Worm (Caenorhabditis elegans) whole organism, young adult: Measurements from ENCODE around the gene R02E12.5.

Source experiments
- B0035.1 ChIP-seq: sonication (generic microtip); optimal IDR thresholded peaks from 2 replicates; lab custom pipeline; 2016; ENCODE audit warnings: missing genetic modification characterization, mild to moderate bottlenecking, missing compliant biosample characterization, missing genotype, missing genetic modification reagents
- B0261.1 ChIP-seq: sonication (generic microtip); optimal IDR thresholded peaks from 2 replicates; lab custom pipeline; 2016; ENCODE audit warnings: mild to moderate bottlenecking, missing genetic modification characterization, moderate library complexity, missing compliant biosample characterization
- F10E7.11 ChIP-seq: sonication (generic microtip); optimal IDR thresholded peaks from 2 replicates; lab custom pipeline; 2017; ENCODE audit warnings: mild to moderate bottlenecking, missing genetic modification characterization, moderate library complexity, missing compliant biosample characterization
- F22D6.2 ChIP-seq: sonication (generic microtip); optimal IDR thresholded peaks from 2 replicates; lab custom pipeline; 2016; ENCODE audit warnings: mild to moderate bottlenecking, missing genetic modification characterization, missing compliant biosample characterization
- F23B12.7 ChIP-seq: sonication (generic microtip); optimal IDR thresholded peaks from 2 replicates; lab custom pipeline; 2017; ENCODE audit warnings: missing genetic modification characterization, mild to moderate bottlenecking, missing compliant biosample characterization, antibody characterized with exemption, moderate library complexity; ENCODE audit not compliant: insufficient read depth
- F37B4.10 ChIP-seq: fragments of 200-800 bp; sonication (Bioruptor generic); IDR thresholded peaks from 2 replicates; pipeline ENCODE4 v1.3.6; 2022; ENCODE audit warnings: missing genetic modification characterization, missing compliant biosample characterization
- F39B2.1 ChIP-seq: fragments of 200-800 bp; sonication (Bioruptor generic); IDR thresholded peaks from 2 replicates; pipeline ENCODE4 v1.3.6; 2022; ENCODE audit warnings: missing genetic modification reagents, missing genetic modification characterization, missing compliant biosample characterization
- F57A8.1 ChIP-seq: fragments of 200-800 bp; sonication (Bioruptor generic); optimal IDR thresholded peaks from 2 replicates; lab custom pipeline; 2018; ENCODE audit warnings: mild to moderate bottlenecking, missing genetic modification characterization, moderate library complexity, missing compliant biosample characterization
- K11D2.4 ChIP-seq: fragments of 200-800 bp; sonication (Bioruptor generic); IDR thresholded peaks from 2 replicates; pipeline ENCODE4 v1.3.6; 2022; ENCODE audit warnings: missing genetic modification reagents, missing genetic modification characterization, missing compliant biosample characterization
- Y56A3A.18 ChIP-seq: fragments of 200-800 bp; sonication (Bioruptor generic); IDR thresholded peaks from 2 replicates; pipeline ENCODE4 v1.3.6; 2022; ENCODE audit warnings: missing genetic modification reagents, missing genetic modification characterization, missing compliant biosample characterization
- Y67H2A.10 ChIP-seq: fragments of 200-800 bp; sonication (Bioruptor generic); conservative IDR thresholded peaks from 2 replicates; pipeline ENCODE4 v1.3.6; 2022; ENCODE audit warnings: missing genetic modification reagents, missing genetic modification characterization, missing compliant biosample characterization
- akir-1 ChIP-seq: fragments of 200-800 bp; sonication (Bioruptor generic); optimal IDR thresholded peaks from 2 replicates; lab custom pipeline; 2018; ENCODE audit warnings: mild to moderate bottlenecking, missing genetic modification characterization, moderate library complexity, missing compliant biosample characterization
- aptf-2 ChIP-seq: fragments of 200-800 bp; sonication (Bioruptor generic); conservative IDR thresholded peaks from 2 replicates; pipeline ENCODE4 v1.3.6; 2022; ENCODE audit warnings: missing genetic modification reagents, missing genetic modification characterization, missing compliant biosample characterization
- attf-3 ChIP-seq: fragments of 200-800 bp; sonication (Bioruptor generic); conservative IDR thresholded peaks from 2 replicates; pipeline ENCODE4 v1.3.6; 2022; ENCODE audit warnings: missing genetic modification reagents, missing genetic modification characterization, missing compliant biosample characterization
- bed-1 ChIP-seq: fragments of 200-800 bp; sonication (Bioruptor generic); IDR thresholded peaks from 2 replicates; pipeline ENCODE4 v1.3.6; 2022; ENCODE audit warnings: missing genetic modification reagents, missing genetic modification characterization, missing compliant biosample characterization
- ceh-27 ChIP-seq: fragments of 200-800 bp; sonication (Bioruptor generic); optimal IDR thresholded peaks from 2 replicates; lab custom pipeline; 2018; ENCODE audit warnings: mild to moderate bottlenecking, missing genetic modification characterization, moderate library complexity, missing compliant biosample characterization
- ceh-40 ChIP-seq: fragments of 200-800 bp; sonication (Bioruptor generic); IDR thresholded peaks from 2 replicates; pipeline ENCODE4 v1.3.6; 2022; ENCODE audit warnings: missing genetic modification characterization, missing compliant biosample characterization
- ceh-58 ChIP-seq: fragments of 200-800 bp; sonication (Bioruptor generic); IDR thresholded peaks from 2 replicates; pipeline ENCODE4 v1.3.6; 2022; ENCODE audit warnings: missing genetic modification characterization, missing compliant biosample characterization
- dox-1 ChIP-seq: fragments of 200-800 bp; sonication (Bioruptor generic); IDR thresholded peaks from 2 replicates; pipeline ENCODE4 v1.3.6; 2022; ENCODE audit warnings: missing genetic modification reagents, missing genetic modification characterization, missing compliant biosample characterization
- efl-1 ChIP-seq: fragments of 150-350 bp; optimal IDR thresholded peaks from 2 replicates; lab custom pipeline; 2014; ENCODE audit warnings: missing biosample characterization, missing genetic modification reagents, missing genetic modification characterization
- egl-18 ChIP-seq: fragments of 200-800 bp; sonication (Bioruptor generic); IDR thresholded peaks from 2 replicates; pipeline ENCODE4 v1.3.6; 2022; ENCODE audit warnings: missing genetic modification reagents, missing genetic modification characterization, missing compliant biosample characterization
- ekl-4 ChIP-seq: fragments of 200-800 bp; sonication (Bioruptor generic); IDR thresholded peaks from 2 replicates; pipeline ENCODE4 v1.3.6; 2022; ENCODE audit warnings: missing genetic modification reagents, missing genetic modification characterization, missing compliant biosample characterization
- ets-4 ChIP-seq: fragments of 200-800 bp; sonication (Bioruptor generic); optimal IDR thresholded peaks from 2 replicates; lab custom pipeline; 2018; ENCODE audit warnings: mild to moderate bottlenecking, missing genetic modification characterization, missing compliant biosample characterization
- fkh-3 ChIP-seq: sonication (generic microtip); optimal IDR thresholded peaks from 2 replicates; lab custom pipeline; 2016; ENCODE audit warnings: mild to moderate bottlenecking, missing genetic modification characterization, missing compliant biosample characterization
- hlh-12 ChIP-seq: sonication (generic microtip); optimal IDR thresholded peaks from 2 replicates; lab custom pipeline; 2016; ENCODE audit warnings: missing genetic modification characterization, missing compliant biosample characterization
- hrde-1 ChIP-seq: sonication (generic microtip); optimal IDR thresholded peaks from 2 replicates; lab custom pipeline; 2016; ENCODE audit warnings: missing genetic modification characterization, mild to moderate bottlenecking, missing compliant biosample characterization, moderate library complexity, missing genotype, missing genetic modification reagents, borderline replicate concordance
- lag-1 ChIP-seq: fragments of 200-800 bp; sonication (Bioruptor generic); IDR thresholded peaks from 2 replicates; pipeline ENCODE4 v1.3.6; 2022; ENCODE audit warnings: missing genetic modification reagents, missing genetic modification characterization, missing compliant biosample characterization
- lin-35 ChIP-seq, 3 experiments: fragments of 150-350 bp in 2 of 3; sonication (generic microtip) in 1 of 3; optimal IDR thresholded peaks; 2 replicates each; lab custom pipeline; 2014 to 2018; ENCODE audit warnings: missing biosample characterization in 3 of 3, missing genetic modification characterization in 3 of 3, missing genetic modification reagents in 3 of 3
- lir-1 ChIP-seq: fragments of 200-800 bp; sonication (Bioruptor generic); conservative IDR thresholded peaks from 2 replicates; pipeline ENCODE4 v1.3.6; 2022; ENCODE audit warnings: missing genetic modification reagents, missing genetic modification characterization, missing compliant biosample characterization
- nhr-179 ChIP-seq: sonication (generic microtip); optimal IDR thresholded peaks from 2 replicates; lab custom pipeline; 2016; ENCODE audit warnings: mild to moderate bottlenecking, missing genetic modification characterization, missing compliant biosample characterization
- nhr-27 ChIP-seq: fragments of 200-800 bp; sonication (Bioruptor generic); optimal IDR thresholded peaks from 2 replicates; lab custom pipeline; 2018; ENCODE audit warnings: mild to moderate bottlenecking, missing genetic modification characterization, moderate library complexity, missing compliant biosample characterization
- nhr-90 ChIP-seq: sonication (generic microtip); optimal IDR thresholded peaks from 2 replicates; lab custom pipeline; 2016; ENCODE audit warnings: missing genotype, mild to moderate bottlenecking, missing genetic modification characterization, missing compliant biosample characterization
- pbrm-1 ChIP-seq: fragments of 200-800 bp; sonication (Bioruptor generic); IDR thresholded peaks from 2 replicates; pipeline ENCODE4 v1.3.6; 2022; ENCODE audit warnings: missing genetic modification reagents, missing genetic modification characterization, missing compliant biosample characterization
- rcor-1 ChIP-seq: fragments of 200-800 bp; sonication (Bioruptor generic); IDR thresholded peaks from 2 replicates; pipeline ENCODE4 v1.3.6; 2022; ENCODE audit warnings: missing genetic modification reagents, missing genetic modification characterization, missing compliant biosample characterization
- repo-1 ChIP-seq: sonication (generic microtip); optimal IDR thresholded peaks from 2 replicates; lab custom pipeline; 2017; ENCODE audit warnings: mild to moderate bottlenecking, missing genetic modification characterization, missing compliant biosample characterization
- tlf-1 ChIP-seq: fragments of 200-800 bp; sonication (Bioruptor generic); optimal IDR thresholded peaks from 2 replicates; lab custom pipeline; 2018; ENCODE audit warnings: mild to moderate bottlenecking, missing genetic modification characterization, missing compliant biosample characterization
- unc-130 ChIP-seq: sonication (generic microtip); optimal IDR thresholded peaks from 2 replicates; lab custom pipeline; 2016; ENCODE audit warnings: missing genetic modification reagents, missing genetic modification characterization, missing compliant biosample characterization
- unc-62 ChIP-seq: fragments of 150-350 bp; optimal IDR thresholded peaks from 2 replicates; lab custom pipeline; 2014; ENCODE audit warnings: missing biosample characterization, missing genetic modification reagents, missing genetic modification characterization
- xnd-1 ChIP-seq: sonication (generic microtip); optimal IDR thresholded peaks from 2 replicates; lab custom pipeline; 2016; ENCODE audit warnings: missing genotype, missing genetic modification reagents, missing genetic modification characterization, missing compliant biosample characterization
- zfh-2 ChIP-seq: fragments of 200-800 bp; sonication (Bioruptor generic); conservative IDR thresholded peaks from 2 replicates; pipeline ENCODE4 v1.3.6; 2022; ENCODE audit warnings: missing genetic modification reagents, missing genetic modification characterization, missing compliant biosample characterization
- ztf-26 ChIP-seq: sonication (generic microtip); optimal IDR thresholded peaks from 2 replicates; lab custom pipeline; 2017; ENCODE audit warnings: missing genetic modification characterization, missing compliant biosample characterization
- ztf-28 ChIP-seq: fragments of 200-800 bp; sonication (Bioruptor generic); IDR thresholded peaks from 2 replicates; pipeline ENCODE4 v1.3.6; 2022; ENCODE audit warnings: missing genetic modification reagents, missing genetic modification characterization, missing compliant biosample characterization

R02E12.5 gene

DNA sequence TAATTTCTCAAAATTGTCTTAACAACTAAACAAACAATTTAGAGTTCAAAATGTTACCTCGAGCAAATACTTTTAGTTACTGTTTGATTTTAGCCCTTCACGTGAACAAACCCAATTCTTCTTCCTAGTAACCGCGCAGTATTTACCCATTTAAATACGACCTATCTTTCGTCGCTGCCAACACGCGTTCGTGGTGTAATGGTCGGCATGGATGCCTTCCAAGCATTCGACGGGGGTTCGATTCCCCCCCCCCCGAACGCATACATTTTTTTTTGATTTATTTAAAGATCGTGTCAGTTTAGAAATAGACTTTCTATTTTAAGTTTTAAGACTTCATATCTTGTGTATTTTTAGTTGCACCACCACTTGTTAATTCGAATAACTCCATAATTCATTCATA lies 2.7 kb upstream of the R02E12.5 start (continued):
- no peak for TF ChIP-seq zfh-2 (GFP tag; lab: Robert Waterston, UW)

DNA sequence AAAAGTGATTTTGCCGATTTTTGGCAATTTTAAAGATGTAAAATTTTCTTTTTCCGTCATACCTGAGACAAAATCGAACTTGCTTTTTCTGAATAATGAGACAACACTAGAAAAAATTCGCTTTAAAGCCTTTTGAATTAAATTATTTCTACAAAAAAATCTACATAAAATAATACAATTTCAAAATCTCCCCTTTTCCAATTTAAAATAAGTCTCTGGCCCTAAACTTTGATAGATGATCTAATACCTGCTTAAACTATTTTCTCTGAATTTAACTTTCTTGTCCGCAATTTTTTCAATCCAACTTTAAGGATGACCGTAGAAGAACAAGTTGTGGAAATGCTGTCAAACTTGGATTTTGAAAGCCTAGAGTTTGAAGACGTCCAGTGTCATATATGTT lies 6.1 kb downstream of the R02E12.5 start, which contains the start of gene R02E12.12:
TSS of gene R02E12.12 (plus strand) at position 301 of the 400 bp plus-strand sequence.
- TF ChIP-seq xnd-1 (tag; lab: Kevin White, UChicago) (no peak), Y56A3A.18 (GFP tag; lab: Robert Waterston, UW) (no peak), hrde-1 (tag; lab: Kevin White, UChicago) (no peak), efl-1 (GFP tag; lab: Kevin White, UChicago) (no peak), lin-35 (GFP tag; optimal IDR thresholded peaks at IDR 0.05; lab: Kevin White, UChicago) (no peak), repo-1 (tag; lab: Kevin White, UChicago) (no peak), F22D6.2 (tag; lab: Kevin White, UChicago) (no peak), F23B12.7 (no peak), F37B4.10 (no peak), nhr-179 (tag; lab: Kevin White, UChicago) (no peak), unc-62 (GFP tag; lab: Kevin White, UChicago) (no peak), ztf-26 (tag; lab: Kevin White, UChicago) (no peak), attf-3 (no peak), ekl-4 (no peak), nhr-27 (tag; lab: Kevin White, UChicago) (no peak), egl-18 (no peak), nhr-90 (tag; lab: Kevin White, UChicago) (no peak), ceh-58 (no peak), dox-1 (GFP tag; lab: Robert Waterston, UW) (no peak)
- TF ChIP-seq, all 124 proteins: peak for 0

DNA sequence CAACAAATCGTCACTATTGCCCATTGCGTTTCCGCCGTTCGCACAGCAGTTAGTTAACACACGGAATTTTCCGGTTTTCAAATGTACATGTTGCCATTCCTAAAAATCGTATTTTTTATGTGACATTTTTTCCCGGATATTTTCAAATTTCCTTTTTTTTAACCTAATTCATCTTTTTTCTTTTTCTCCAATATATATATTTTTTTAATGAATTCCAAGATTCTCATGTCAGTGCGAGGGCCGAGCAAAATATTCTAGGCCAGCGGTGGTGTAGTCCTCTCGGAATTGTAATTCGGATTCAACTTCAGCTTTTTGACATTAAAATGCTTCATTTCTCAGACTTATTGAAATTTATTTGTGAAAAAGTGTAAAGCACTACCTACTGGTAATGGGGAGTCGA lies 7.9 kb downstream of the R02E12.5 start, which contains the start of gene R02E12.4:
TSS of gene R02E12.4 (plus strand) at position 301 of the 400 bp plus-strand sequence.
- TF ChIP-seq nhr-90 (tag; lab: Kevin White, UChicago), result no peak
- TF ChIP-seq ets-4 (GFP tag; lab: Kevin White, UChicago), result no peak
- no peak for TF ChIP-seq fkh-3
- no peak for TF ChIP-seq aptf-2 (GFP tag; lab: Robert Waterston, UW)
- TF ChIP-seq unc-130 (GFP tag; lab: Kevin White, UChicago), result no peak
- no peak for TF ChIP-seq F39B2.1 (GFP tag; lab: Robert Waterston, UW)
- no peak for TF ChIP-seq ceh-27 (GFP tag; lab: Kevin White, UChicago)
- no peak for TF ChIP-seq B0261.1 (tag; lab: Kevin White, UChicago)
- TF ChIP-seq egl-18, result no peak
- no peak for TF ChIP-seq lag-1 (GFP tag; lab: Robert Waterston, UW)
- TF ChIP-seq Y67H2A.10 (GFP tag; lab: Robert Waterston, UW), result no peak
- no peak for TF ChIP-seq hlh-12 (tag; lab: Kevin White, UChicago)
- no peak for TF ChIP-seq K11D2.4
- no peak for TF ChIP-seq ceh-40 (GFP tag; lab: Robert Waterston, UW)
- TF ChIP-seq rcor-1 (GFP tag; lab: Robert Waterston, UW), result no peak
- TF ChIP-seq tlf-1, result no peak
- TF ChIP-seq bed-1, result no peak
- TF ChIP-seq lir-1, result no peak

DNA sequence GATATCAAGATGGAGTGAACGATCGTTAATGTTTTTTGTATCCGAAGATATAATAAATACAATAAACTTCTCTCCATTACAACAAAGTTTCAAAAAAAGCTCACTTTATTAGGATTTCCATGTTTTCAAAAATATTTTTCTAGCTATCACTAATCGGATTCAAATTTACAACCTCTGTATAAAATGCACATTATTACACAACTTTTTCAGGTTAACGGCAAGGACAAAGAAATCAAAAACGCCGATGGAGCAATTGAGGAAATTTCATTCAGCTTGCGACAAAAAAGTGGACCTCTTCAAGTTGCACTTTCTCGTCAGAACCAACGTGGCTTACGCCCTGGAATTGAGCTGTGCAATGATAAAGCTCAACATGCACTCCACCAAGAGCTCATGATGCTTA lies 9.8 kb downstream of the R02E12.5 start:
- no peak for TF ChIP-seq akir-1 (GFP tag; lab: Kevin White, UChicago)
- TF ChIP-seq F57A8.1, result no peak
- TF ChIP-seq pbrm-1, result no peak
- no peak for TF ChIP-seq F10E7.11 (tag; lab: Kevin White, UChicago)
- no peak for TF ChIP-seq fkh-3
- no peak for TF ChIP-seq F39B2.1 (GFP tag; lab: Robert Waterston, UW)
- TF ChIP-seq ztf-28, result no peak
- TF ChIP-seq B0035.1 (tag; lab: Kevin White, UChicago), result no peak
